Fruit fly (Drosophila melanogaster): ENCODE data around the gene nab.

Gene nab

DNA sequence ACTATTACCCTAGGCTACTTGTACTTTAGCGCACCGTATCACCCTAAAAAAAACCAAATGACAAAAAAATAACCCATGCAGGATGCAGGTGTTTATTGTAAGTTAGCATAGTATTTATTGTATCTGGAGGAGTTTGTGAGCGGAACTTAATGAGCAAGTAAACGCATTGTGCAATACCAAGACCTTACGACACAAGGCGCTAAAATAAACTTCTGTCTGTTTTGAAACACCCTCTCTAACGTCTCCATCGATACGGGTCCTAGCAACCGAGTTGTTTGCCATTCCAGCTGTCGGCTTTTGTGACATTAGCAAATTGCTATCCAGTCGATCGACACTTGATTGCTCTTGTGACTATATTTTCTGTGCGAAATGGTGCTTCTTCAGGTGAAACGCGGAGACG is 12.9 kb upstream of the nab start, which contains the start of gene CG18675:
Gene CG18675 (plus strand): TSS at position 301 of the 400 bp plus-strand sequence.
- TF ChIP-seq EcR (GFP tag; optimal IDR thresholded peaks at IDR 0.05) (no peak), Dll (optimal IDR thresholded peaks at IDR 0.05) (no peak), usp (GFP tag; optimal IDR thresholded peaks at IDR 0.05) (no peak), CG8478 (optimal IDR thresholded peaks at IDR 0.05) (no peak), pan (optimal IDR thresholded peaks at IDR 0.05) (no peak), psq (optimal IDR thresholded peaks at IDR 0.05) (no peak)

DNA sequence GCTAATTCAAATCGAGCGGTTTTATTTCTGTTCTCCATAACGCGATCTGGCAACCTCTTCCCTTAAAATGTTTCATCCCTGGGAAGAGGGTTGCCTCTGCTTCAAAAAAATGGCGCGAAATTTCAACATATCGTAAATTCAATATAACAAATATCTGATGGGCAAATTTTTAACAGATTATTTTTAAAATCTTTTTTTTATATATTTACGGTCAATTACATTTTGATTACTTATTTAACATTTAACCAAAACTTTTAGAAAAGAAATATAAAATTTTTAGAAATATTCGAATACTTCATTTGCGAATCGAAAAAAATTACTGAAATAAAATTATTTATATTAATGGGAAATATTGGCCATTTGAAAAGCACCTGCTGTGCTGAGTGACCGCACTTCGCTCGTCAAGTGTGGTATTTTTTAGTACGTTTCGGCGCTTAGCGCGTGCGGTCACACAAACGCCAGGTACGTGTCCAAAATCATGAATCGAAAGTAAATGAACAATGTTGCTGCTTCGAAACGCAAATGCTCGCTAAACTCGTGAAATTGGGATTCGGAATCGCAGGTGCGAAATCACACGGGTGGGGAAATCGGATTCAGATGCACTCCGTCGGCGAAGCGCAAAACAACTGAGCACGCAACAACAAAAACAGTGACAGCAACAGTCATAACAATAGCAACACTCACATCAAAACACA is 9.4 kb upstream of the nab start, which contains the start of gene Ero1L:
Gene Ero1L (plus strand): TSS at position 448 of the 695 bp plus-strand sequence.
- TF ChIP-seq usp (GFP tag; optimal IDR thresholded peaks at IDR 0.05) (no peak), CG8478 (optimal IDR thresholded peaks at IDR 0.05) (no peak), EcR (GFP tag; optimal IDR thresholded peaks at IDR 0.05) (no peak)

DNA sequence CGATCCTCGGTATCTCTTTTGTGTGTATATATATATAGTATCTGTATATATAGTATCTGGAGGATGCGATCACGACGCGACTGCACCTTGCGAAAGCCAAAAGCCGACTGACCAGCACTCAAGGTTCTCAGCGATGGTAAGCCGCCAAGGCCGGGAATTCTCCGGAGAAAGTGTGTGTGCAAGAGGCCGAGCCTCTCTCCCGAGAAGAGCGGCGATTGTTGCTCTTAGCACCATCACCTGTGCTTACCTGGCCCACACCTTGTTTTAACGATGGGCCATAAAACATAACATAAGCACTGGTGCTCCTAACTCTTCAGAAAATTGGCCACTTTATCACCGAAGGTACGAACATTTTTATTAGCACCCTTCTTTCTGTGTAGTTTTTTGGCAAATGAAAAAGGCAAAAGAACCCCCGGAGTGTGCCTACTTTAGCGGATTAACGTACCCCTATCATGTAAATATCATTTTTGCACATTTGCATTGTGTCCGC is 6.7 kb upstream of the nab start, which contains the start of gene mas:
Gene mas (minus strand): TSS at position 112 of the 490 bp plus-strand sequence.
- TF ChIP-seq psq (optimal IDR thresholded peaks at IDR 0.05): no peak
- TF ChIP-seq usp (GFP tag; optimal IDR thresholded peaks at IDR 0.05): no peak
- no peak for TF ChIP-seq CG8478 (optimal IDR thresholded peaks at IDR 0.05)
- no peak for TF ChIP-seq pan (optimal IDR thresholded peaks at IDR 0.05)
- TF ChIP-seq Dll (optimal IDR thresholded peaks at IDR 0.05): no peak
- no peak for TF ChIP-seq EcR (GFP tag; optimal IDR thresholded peaks at IDR 0.05)

DNA sequence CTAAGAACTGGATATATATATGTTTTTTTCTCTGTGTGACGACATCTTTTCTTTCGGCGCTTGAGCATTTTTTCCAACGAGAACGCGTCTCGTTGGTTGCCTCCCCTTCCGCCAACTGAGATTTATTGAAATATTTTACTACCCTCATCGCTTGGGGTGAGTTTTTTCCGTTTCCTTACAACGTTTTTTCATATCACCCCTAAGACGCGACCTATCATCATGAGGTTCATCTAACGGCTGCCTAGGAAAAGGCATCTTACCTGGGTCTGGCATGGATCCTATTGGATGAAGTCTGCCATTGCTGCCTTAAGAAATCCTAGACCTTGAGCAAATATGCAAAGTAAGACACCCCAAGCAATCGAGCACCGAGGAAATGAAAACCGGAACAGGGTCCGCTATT is 1.5 kb downstream of the nab start:
- no peak for TF ChIP-seq Dll (optimal IDR thresholded peaks at IDR 0.05)
- no peak for TF ChIP-seq usp (GFP tag; optimal IDR thresholded peaks at IDR 0.05)
- TF ChIP-seq CG8478 (optimal IDR thresholded peaks at IDR 0.05): no peak
- no peak for TF ChIP-seq pan (optimal IDR thresholded peaks at IDR 0.05)
- no peak for TF ChIP-seq psq (optimal IDR thresholded peaks at IDR 0.05)
- no peak for TF ChIP-seq EcR (GFP tag; optimal IDR thresholded peaks at IDR 0.05)

DNA sequence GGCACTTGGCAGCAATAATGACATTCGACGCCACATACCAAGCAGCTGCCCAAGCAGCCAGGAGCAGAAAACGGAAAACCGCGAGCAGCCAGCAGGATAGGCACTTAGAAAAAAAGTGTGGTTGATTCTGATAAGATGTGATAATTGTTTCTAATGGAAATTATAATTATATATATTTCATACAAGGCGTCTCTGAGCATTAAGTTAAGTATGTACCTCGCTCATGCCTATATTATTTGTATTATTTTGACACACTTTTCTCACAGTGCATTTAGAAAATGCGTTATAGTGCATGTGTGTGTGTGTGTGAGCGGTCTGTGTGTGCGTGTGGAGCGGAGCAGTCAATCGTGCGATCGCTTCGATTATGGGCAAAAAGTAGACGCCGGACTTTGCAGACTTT is 2.4 kb downstream of the nab start:
- TF ChIP-seq CG8478 (optimal IDR thresholded peaks at IDR 0.05) (no peak), pan (optimal IDR thresholded peaks at IDR 0.05) (no peak), usp (GFP tag; optimal IDR thresholded peaks at IDR 0.05) (no peak), Dll (optimal IDR thresholded peaks at IDR 0.05) (no peak), psq (optimal IDR thresholded peaks at IDR 0.05) (no peak), EcR (GFP tag; optimal IDR thresholded peaks at IDR 0.05) (no peak)

DNA sequence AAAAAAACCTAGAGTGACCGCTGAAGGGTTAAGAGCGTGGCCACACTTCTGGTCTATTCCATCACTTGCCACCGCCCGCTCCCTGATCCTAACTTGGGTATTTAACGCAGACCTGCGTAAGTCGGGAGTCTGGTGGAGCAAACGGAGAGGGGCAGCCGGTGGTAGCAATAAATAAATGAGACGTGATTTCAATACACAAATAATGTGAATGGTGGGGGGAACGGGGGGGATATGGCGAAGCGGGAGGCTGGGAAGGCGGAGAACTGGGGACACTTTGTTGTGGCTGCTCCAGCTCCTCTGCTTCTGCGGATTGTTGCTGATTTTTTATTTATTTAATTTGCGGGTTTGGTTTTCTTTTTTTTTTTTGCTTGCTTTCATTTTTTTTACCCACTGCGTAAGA is 2.9 kb downstream of the nab start:
- no peak for TF ChIP-seq EcR (GFP tag; optimal IDR thresholded peaks at IDR 0.05)
- no peak for TF ChIP-seq psq (optimal IDR thresholded peaks at IDR 0.05)
- TF ChIP-seq CG8478 (optimal IDR thresholded peaks at IDR 0.05): no peak
- no peak for TF ChIP-seq Dll (optimal IDR thresholded peaks at IDR 0.05)
- TF ChIP-seq usp (GFP tag; optimal IDR thresholded peaks at IDR 0.05): no peak
- TF ChIP-seq pan (optimal IDR thresholded peaks at IDR 0.05): no peak

DNA sequence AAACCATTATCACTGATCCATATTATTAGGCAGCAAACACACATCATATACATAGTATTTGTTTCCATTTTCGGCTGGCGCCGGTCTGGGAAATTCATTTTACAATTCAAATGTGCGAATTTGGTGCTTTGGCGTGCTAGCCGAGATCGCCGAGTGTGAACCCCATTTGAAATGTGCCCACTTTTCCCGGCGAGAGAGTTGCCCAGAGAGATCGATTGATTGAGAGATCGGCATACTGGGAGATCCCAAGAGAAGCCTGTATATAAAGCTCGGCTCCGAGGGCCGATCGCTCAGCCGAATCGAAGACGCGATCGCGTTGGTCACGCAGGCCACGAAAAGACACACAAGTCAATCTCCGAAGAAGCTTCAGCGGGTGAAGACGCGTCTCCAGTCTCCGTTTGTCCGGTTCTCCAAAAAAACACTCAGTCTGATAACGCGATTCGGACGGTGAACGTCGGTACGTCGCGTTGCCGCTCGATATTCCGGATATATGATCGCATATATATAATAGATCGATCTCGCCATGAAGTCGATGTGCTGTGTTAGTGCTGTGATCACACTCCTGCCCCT is 12.2 kb downstream of the nab start, which contains the start of gene CG1299:
Gene CG1299 (plus strand): TSS at position 291 of the 570 bp plus-strand sequence.
- TF ChIP-seq EcR (GFP tag; optimal IDR thresholded peaks at IDR 0.05) (no peak), psq (optimal IDR thresholded peaks at IDR 0.05) (no peak), usp (GFP tag; optimal IDR thresholded peaks at IDR 0.05) (no peak), Dll (optimal IDR thresholded peaks at IDR 0.05) (no peak), pan (optimal IDR thresholded peaks at IDR 0.05) (no peak), CG8478 (optimal IDR thresholded peaks at IDR 0.05) (no peak)

DNA sequence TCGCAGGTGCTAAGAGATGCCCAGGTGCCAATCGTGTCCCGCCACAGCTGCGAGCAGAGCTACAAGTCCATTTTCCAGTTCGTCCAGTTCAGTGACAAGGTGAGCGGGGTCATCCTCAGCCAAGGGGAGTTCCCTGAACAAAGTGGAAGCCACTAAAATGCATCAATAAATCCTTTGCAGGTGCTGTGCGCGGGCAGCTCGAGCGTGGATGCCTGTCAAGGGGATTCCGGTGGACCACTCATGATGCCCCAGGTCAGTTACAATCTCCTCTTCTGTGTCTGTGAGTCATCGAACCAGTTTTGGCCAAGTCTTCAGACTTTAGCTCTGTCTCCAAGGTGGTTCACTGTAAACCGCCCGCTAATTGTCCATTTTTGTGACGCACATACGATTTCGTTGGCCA is 15.5 kb downstream of the nab start:
- TF ChIP-seq usp (GFP tag; optimal IDR thresholded peaks at IDR 0.05): no peak
- no peak for TF ChIP-seq psq (optimal IDR thresholded peaks at IDR 0.05)
- TF ChIP-seq EcR (GFP tag; optimal IDR thresholded peaks at IDR 0.05): no peak
- no peak for TF ChIP-seq CG8478 (optimal IDR thresholded peaks at IDR 0.05)
- no peak for TF ChIP-seq pan (optimal IDR thresholded peaks at IDR 0.05)
- no peak for TF ChIP-seq Dll (optimal IDR thresholded peaks at IDR 0.05)

DNA sequence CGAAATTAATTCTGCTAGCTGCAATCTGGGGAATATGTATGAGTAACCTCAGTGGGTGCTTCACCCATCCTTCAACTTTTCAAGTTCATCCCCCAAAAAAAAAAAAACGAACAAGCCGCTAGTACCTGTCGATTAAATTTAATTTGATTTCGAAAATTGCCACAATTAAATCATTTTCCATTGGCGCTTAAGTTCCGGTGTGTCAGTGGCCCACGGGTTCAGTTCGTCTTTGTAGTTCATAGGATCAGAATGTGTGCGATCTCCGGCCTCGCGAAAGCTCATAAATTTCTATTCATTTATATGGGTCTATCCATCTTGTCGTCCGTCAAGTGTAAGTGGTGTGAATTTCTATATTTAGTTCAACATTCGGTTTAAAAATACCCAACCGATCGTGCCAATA is 18.7 kb downstream of the nab start, which contains the start of gene CG32260:
Gene CG32260 (plus strand): TSS at position 301 of the 400 bp plus-strand sequence.
- TF ChIP-seq EcR (GFP tag; optimal IDR thresholded peaks at IDR 0.05) (no peak), usp (GFP tag; optimal IDR thresholded peaks at IDR 0.05) (no peak), CG8478 (optimal IDR thresholded peaks at IDR 0.05) (no peak), pan (optimal IDR thresholded peaks at IDR 0.05) (no peak), psq (optimal IDR thresholded peaks at IDR 0.05) (no peak), Dll (optimal IDR thresholded peaks at IDR 0.05) (no peak)

DNA sequence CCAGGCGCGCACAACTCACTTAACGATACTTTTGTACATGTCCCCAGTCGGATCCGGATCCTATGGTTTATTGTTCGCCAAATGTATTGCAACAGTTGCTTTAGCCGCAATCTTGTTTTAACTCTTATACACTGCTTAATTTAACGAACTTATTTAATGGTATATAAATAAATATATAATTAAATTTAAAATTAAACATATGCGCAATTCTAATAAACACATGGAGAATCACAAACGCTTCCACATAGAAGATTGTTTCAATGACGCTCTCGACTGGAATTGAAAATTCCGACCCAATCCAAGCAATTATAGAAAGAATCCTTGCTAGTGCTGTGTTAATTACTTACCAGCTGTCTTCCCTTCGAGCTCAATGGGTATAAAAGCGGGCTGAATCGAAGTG is 19.6 kb downstream of the nab start, which contains the start of gene Akh:
Gene Akh (plus strand): TSS at position 301 of the 400 bp plus-strand sequence.
- TF ChIP-seq psq (optimal IDR thresholded peaks at IDR 0.05) (no peak), Dll (optimal IDR thresholded peaks at IDR 0.05) (no peak), pan (optimal IDR thresholded peaks at IDR 0.05) (no peak), usp (GFP tag; optimal IDR thresholded peaks at IDR 0.05) (no peak), EcR (GFP tag; optimal IDR thresholded peaks at IDR 0.05) (no peak), CG8478 (optimal IDR thresholded peaks at IDR 0.05) (no peak)

DNA sequence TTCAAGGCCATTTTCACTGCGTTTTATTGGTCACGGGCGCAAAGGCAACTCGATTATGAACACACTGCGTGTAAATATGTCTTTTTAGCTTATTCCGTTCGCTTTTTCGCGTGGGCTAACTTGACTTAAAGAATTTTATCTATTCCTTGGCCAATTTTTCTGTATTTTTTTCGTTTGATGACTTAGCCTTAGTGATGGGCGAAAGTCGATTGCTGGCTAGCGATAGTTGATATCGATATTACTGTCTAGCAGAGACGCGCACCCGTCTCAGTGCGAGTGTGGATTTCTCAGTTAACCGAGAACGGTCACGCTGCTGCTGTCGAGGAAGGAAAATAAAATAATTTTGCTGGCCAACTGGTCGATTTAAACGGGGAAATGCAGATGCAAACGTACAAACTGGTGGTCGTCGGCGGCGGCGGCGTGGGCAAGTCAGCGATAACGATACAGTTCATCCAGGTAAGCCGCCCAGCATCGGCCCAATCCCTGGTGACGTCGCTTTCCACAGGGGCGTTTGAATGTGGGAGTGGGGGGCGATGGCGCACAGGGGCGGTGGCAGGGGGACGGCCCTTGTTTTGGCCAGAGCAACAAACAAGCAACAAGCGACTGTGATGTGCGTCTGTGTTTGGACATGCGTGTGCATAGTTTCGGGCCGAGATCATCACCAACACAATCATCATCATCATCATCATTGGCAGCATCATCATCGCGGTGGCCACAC is 21.8 kb downstream of the nab start, which contains the start of the genes Rop and Ras64B:
Gene Rop (minus strand): TSS at position 193 of the 718 bp plus-strand sequence.
Gene Ras64B (plus strand): TSS at position 273 of the 718 bp plus-strand sequence.
- TF ChIP-seq psq (optimal IDR thresholded peaks at IDR 0.05): no peak
- no peak for TF ChIP-seq EcR (GFP tag; optimal IDR thresholded peaks at IDR 0.05)
- no peak for TF ChIP-seq usp (GFP tag; optimal IDR thresholded peaks at IDR 0.05)
- TF ChIP-seq CG8478 (optimal IDR thresholded peaks at IDR 0.05): no peak
- no peak for TF ChIP-seq Dll (optimal IDR thresholded peaks at IDR 0.05)
- no peak for TF ChIP-seq pan (optimal IDR thresholded peaks at IDR 0.05)
